Worm (Caenorhabditis elegans) whole organism, late embryonic: ENCODE data around the gene ZK262.8.

Source experiments
- ama-1 ChIP-seq: fragments of 150-350 bp; optimal IDR thresholded peaks from 2 replicates; lab custom pipeline; 2014
- ceh-45 ChIP-seq: fragments of 200-800 bp; sonication (Bioruptor generic); IDR thresholded peaks from 2 replicates; pipeline ENCODE4 v1.3.6; 2022; ENCODE audit warnings: missing genetic modification reagents, missing genetic modification characterization, missing compliant biosample characterization
- ceh-9 ChIP-seq: sonication (generic microtip); optimal IDR thresholded peaks from 2 replicates; lab custom pipeline; 2016; ENCODE audit warnings: mild to moderate bottlenecking, missing genetic modification characterization, inconsistent platforms, missing compliant biosample characterization
- dve-1 ChIP-seq: sonication (generic microtip); optimal IDR thresholded peaks from 2 replicates; lab custom pipeline; 2017; ENCODE audit warnings: antibody characterized with exemption, mild to moderate bottlenecking, missing genetic modification characterization, missing compliant biosample characterization
- elt-2 ChIP-seq: sonication (generic microtip); optimal IDR thresholded peaks from 2 replicates; lab custom pipeline; 2016; ENCODE audit warnings: missing genetic modification reagents, missing genetic modification characterization, missing compliant biosample characterization
- eyg-1 ChIP-seq: sonication (generic microtip); optimal IDR thresholded peaks from 2 replicates; lab custom pipeline; 2016; ENCODE audit warnings: missing genotype, missing genetic modification characterization, missing compliant biosample characterization
- fkh-10 ChIP-seq: fragments of 150-350 bp; optimal IDR thresholded peaks from 2 replicates; lab custom pipeline; 2014; ENCODE audit warnings: missing biosample characterization, missing genetic modification reagents, missing genetic modification characterization
- hlh-30 ChIP-seq: sonication (generic microtip); optimal IDR thresholded peaks from 2 replicates; lab custom pipeline; 2017; ENCODE audit warnings: antibody characterized with exemption, missing genetic modification characterization, missing compliant biosample characterization; ENCODE audit not compliant: insufficient read depth
- hlh-8 ChIP-seq: sonication (generic microtip); optimal IDR thresholded peaks from 2 replicates; lab custom pipeline; 2016; ENCODE audit warnings: missing genotype, missing genetic modification characterization, missing compliant biosample characterization
- nfya-1 ChIP-seq: sonication (generic microtip); optimal IDR thresholded peaks from 2 replicates; lab custom pipeline; 2017; ENCODE audit warnings: missing genetic modification characterization, mild to moderate bottlenecking, missing compliant biosample characterization, antibody characterized with exemption, moderate library complexity
- pqm-1 ChIP-seq: sonication (generic microtip); optimal IDR thresholded peaks from 2 replicates; lab custom pipeline; 2016; ENCODE audit warnings: missing genetic modification characterization, missing compliant biosample characterization
- sox-2 ChIP-seq: fragments of 200-800 bp; sonication (Bioruptor generic); IDR thresholded peaks from 2 replicates; pipeline ENCODE4 v1.3.6; 2022; ENCODE audit warnings: missing genetic modification reagents, missing genetic modification characterization, missing compliant biosample characterization
- ztf-16 ChIP-seq: sonication (generic microtip); optimal IDR thresholded peaks from 2 replicates; lab custom pipeline; 2017; ENCODE audit warnings: missing genetic modification characterization, missing compliant biosample characterization

DNA sequence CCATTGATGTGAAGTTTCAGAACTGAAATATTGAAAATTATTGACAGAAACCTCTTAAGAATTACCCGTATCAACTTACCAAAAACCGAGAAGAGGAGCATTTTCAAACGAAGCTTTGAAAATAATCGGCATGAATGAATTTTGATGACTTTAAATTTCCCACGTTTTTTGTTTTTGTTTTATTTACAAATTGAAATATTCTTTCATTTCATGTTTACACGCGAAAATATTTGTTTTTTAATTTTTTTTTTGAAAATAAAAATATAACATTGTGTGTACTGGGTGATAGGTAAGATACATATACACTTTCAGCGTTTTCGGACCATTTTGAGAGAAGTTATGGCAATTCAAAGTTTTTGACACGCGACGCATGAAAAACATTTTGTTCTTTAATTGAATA, 42.5 kb upstream of the ZK262.8 start, which contains the start of gene Y51A2B.9:
- TF ChIP-seq hlh-30 (tag; lab: Kevin White, UChicago): no peak
- TF ChIP-seq sox-2 (GFP tag; lab: Robert Waterston, UW): no peak
- TF ChIP-seq ama-1: no peak
- no peak for TF ChIP-seq pqm-1 (tag; lab: Kevin White, UChicago)
- TF ChIP-seq elt-2: no peak
- TF ChIP-seq ceh-9: no peak
- no peak for TF ChIP-seq ztf-16 (tag; lab: Kevin White, UChicago)
- no peak for TF ChIP-seq hlh-8 (tag; lab: Kevin White, UChicago)
- no peak for TF ChIP-seq eyg-1 (tag; lab: Kevin White, UChicago)
- no peak for TF ChIP-seq ceh-45 (GFP tag; lab: Robert Waterston, UW)
- no peak for TF ChIP-seq nfya-1 (tag; lab: Kevin White, UChicago)
- TF ChIP-seq dve-1 (tag; lab: Kevin White, UChicago): no peak
- no peak for TF ChIP-seq fkh-10 (GFP tag; lab: Kevin White, UChicago)
